Fruit fly (Drosophila melanogaster) whole organism, embryonic: Measurements from ENCODE around the gene CG14135.
A peak's percentile ranks its signal among the peaks of the same experiment; 100 is the strongest.

Source experiments
- BtbVII ChIP-seq: fragments of 200-800 bp; sonication (Bioruptor generic); optimal IDR thresholded peaks from 3 replicates; lab custom pipeline; 2017; ENCODE audit warnings: missing biosample characterization, mild to moderate bottlenecking, missing genetic modification characterization
- CG10274 ChIP-seq: fragments of 200-800 bp; sonication (Bioruptor generic); optimal IDR thresholded peaks from 3 replicates; lab custom pipeline; 2017; ENCODE audit warnings: missing biosample characterization, mild to moderate bottlenecking, missing genetic modification characterization
- CG10366 ChIP-seq: fragments of 200-800 bp; sonication (Bioruptor generic); IDR thresholded peaks from 2 replicates; pipeline ENCODE4 v1.3.6; 2022; ENCODE audit warnings: missing biosample characterization, missing genetic modification characterization
- CG10979 ChIP-seq: fragments of 200-800 bp; sonication (Bioruptor generic); optimal IDR thresholded peaks from 2 replicates; lab custom pipeline; 2018; ENCODE audit warnings: missing biosample characterization, mild to moderate bottlenecking, missing genetic modification characterization, moderate library complexity
- CG11247 ChIP-seq: fragments of 200-800 bp; sonication (Bioruptor generic); IDR thresholded peaks from 2 replicates; pipeline ENCODE4 v1.3.6; 2022; ENCODE audit warnings: missing biosample characterization, missing genetic modification characterization
- CG11456 ChIP-seq: fragments of 200-800 bp; sonication (Bioruptor generic); IDR thresholded peaks from 3 replicates; pipeline ENCODE4 v1.3.6; 2022; ENCODE audit warnings: missing biosample characterization, missing genetic modification characterization
- CG14014 ChIP-seq: fragments of 200-800 bp; sonication (Bioruptor generic); IDR thresholded peaks from 2 replicates; pipeline ENCODE4 v1.3.6; 2022; ENCODE audit warnings: missing biosample characterization, missing genetic modification characterization
- CG17385 ChIP-seq: fragments of 200-800 bp; sonication (Bioruptor generic); optimal IDR thresholded peaks from 3 replicates; lab custom pipeline; 2018; ENCODE audit warnings: missing biosample characterization, mild to moderate bottlenecking, missing genetic modification characterization
- CG1792 ChIP-seq: fragments of 200-800 bp; sonication (Bioruptor generic); optimal IDR thresholded peaks from 2 replicates; lab custom pipeline; 2016; ENCODE audit warnings: missing biosample characterization, missing genetic modification characterization
- CG4730 ChIP-seq: fragments of 200-800 bp; sonication (Bioruptor generic); IDR thresholded peaks from 2 replicates; pipeline ENCODE4 v1.3.6; 2022; ENCODE audit warnings: missing biosample characterization, missing genetic modification characterization
- CG5245 ChIP-seq: fragments of 200-800 bp; sonication (Bioruptor generic); optimal IDR thresholded peaks from 3 replicates; lab custom pipeline; 2016; ENCODE audit warnings: missing biosample characterization, missing genetic modification characterization
- CG6654 ChIP-seq: fragments of 200-800 bp; sonication (Bioruptor generic); optimal IDR thresholded peaks from 2 replicates; lab custom pipeline; 2017; ENCODE audit warnings: missing biosample characterization, mild to moderate bottlenecking, missing genetic modification characterization
- CG9727 ChIP-seq: fragments of 200-800 bp; sonication (Bioruptor generic); optimal IDR thresholded peaks from 3 replicates; lab custom pipeline; 2017; ENCODE audit warnings: missing biosample characterization, mild to moderate bottlenecking, missing genetic modification characterization
- Dbx ChIP-seq: fragments of 200-800 bp; sonication (Bioruptor generic); IDR thresholded peaks from 3 replicates; pipeline ENCODE4 v1.3.6; 2022; ENCODE audit warnings: missing biosample characterization, missing genetic modification characterization
- Elba2 ChIP-seq: fragments of 200-800 bp; sonication (Bioruptor generic); optimal IDR thresholded peaks from 3 replicates; lab custom pipeline; 2016; ENCODE audit warnings: missing biosample characterization, missing genetic modification characterization
- Fer2 ChIP-seq: fragments of 200-800 bp; sonication (Bioruptor generic); optimal IDR thresholded peaks from 2 replicates; lab custom pipeline; 2018; ENCODE audit warnings: missing biosample characterization, mild to moderate bottlenecking, missing genetic modification characterization, moderate library complexity
- Hmr ChIP-seq: fragments of 200-800 bp; sonication (Bioruptor generic); optimal IDR thresholded peaks from 3 replicates; lab custom pipeline; 2017; ENCODE audit warnings: mild to moderate bottlenecking, missing biosample characterization, missing genetic modification reagents, missing genetic modification characterization
- Hr51 ChIP-seq, 2 experiments: fragments of 200-800 bp; sonication (Bioruptor generic); optimal IDR thresholded peaks; 2 replicates in 1 of 2; 3 replicates in 1 of 2; lab custom pipeline; 2016 to 2018; ENCODE audit warnings: missing biosample characterization in 2 of 2, missing genetic modification characterization in 2 of 2, mild to moderate bottlenecking in 1 of 2, moderate library complexity in 1 of 2
- Mrtf ChIP-seq: fragments of 200-800 bp; sonication (Bioruptor generic); IDR thresholded peaks from 3 replicates; pipeline ENCODE4 v1.3.6; 2022; ENCODE audit warnings: missing biosample characterization, missing genetic modification characterization
- NFAT ChIP-seq: fragments of 200-800 bp; sonication (Bioruptor generic); IDR thresholded peaks from 2 replicates; pipeline ENCODE4 v1.3.6; 2022; ENCODE audit warnings: missing biosample characterization, missing genetic modification characterization
- Nf-YC ChIP-seq: fragments of 200-800 bp; optimal IDR thresholded peaks from 3 replicates; lab custom pipeline; 2019; ENCODE audit warnings: missing biosample characterization, mild to moderate bottlenecking, missing genetic modification characterization, moderate library complexity
- Oaz ChIP-seq: fragments of 200-800 bp; sonication (Bioruptor generic); IDR thresholded peaks from 2 replicates; pipeline ENCODE4 v1.3.6; 2022; ENCODE audit warnings: missing biosample characterization, missing genetic modification characterization
- PHDP ChIP-seq: fragments of 200-800 bp; sonication (Bioruptor generic); optimal IDR thresholded peaks from 3 replicates; lab custom pipeline; 2018; ENCODE audit warnings: missing biosample characterization, mild to moderate bottlenecking, missing genetic modification characterization, moderate library complexity
- Pdp1 ChIP-seq, 2 experiments: fragments of 200-800 bp; sonication (Bioruptor generic); optimal IDR thresholded peaks; 3 replicates each; lab custom pipeline; 2016; ENCODE audit warnings: missing biosample characterization in 2 of 2, missing genetic modification characterization in 2 of 2, mild to moderate bottlenecking in 1 of 2, moderate library complexity in 1 of 2
- Ptx1 ChIP-seq: fragments of 200-800 bp; sonication (Bioruptor generic); IDR thresholded peaks from 2 replicates; pipeline ENCODE4 v1.3.6; 2022; ENCODE audit warnings: missing biosample characterization, missing genetic modification characterization
- Ravus ChIP-seq: fragments of 200-800 bp; sonication (Bioruptor generic); IDR thresholded peaks from 2 replicates; pipeline ENCODE4 v1.3.6; 2022; ENCODE audit warnings: missing biosample characterization, missing genetic modification characterization
- Taf1 ChIP-seq: fragments of 200-800 bp; sonication (Bioruptor generic); IDR thresholded peaks from 2 replicates; pipeline ENCODE4 v1.3.6; 2022; ENCODE audit warnings: missing biosample characterization, missing genetic modification characterization
- abd-A ChIP-seq: fragments of 200-800 bp; sonication (Bioruptor generic); optimal IDR thresholded peaks from 3 replicates; lab custom pipeline; 2019; ENCODE audit warnings: missing biosample characterization, mild to moderate bottlenecking, missing genetic modification characterization, moderate library complexity
- ara ChIP-seq: fragments of 200-800 bp; sonication (Bioruptor generic); IDR thresholded peaks from 2 replicates; pipeline ENCODE4 v1.3.6; 2022; ENCODE audit warnings: missing biosample characterization, missing genetic modification characterization
- bab2 ChIP-seq: fragments of 200-800 bp; sonication (Bioruptor generic); optimal IDR thresholded peaks from 2 replicates; lab custom pipeline; 2016; ENCODE audit warnings: missing biosample characterization, missing genetic modification characterization
- bbx ChIP-seq: fragments of 200-800 bp; sonication (Bioruptor generic); IDR thresholded peaks from 2 replicates; pipeline ENCODE4 v1.3.6; 2022; ENCODE audit warnings: missing biosample characterization, missing genetic modification characterization; ENCODE audit not compliant: partially characterized antibody
- crol ChIP-seq: fragments of 200-800 bp; sonication (Bioruptor generic); IDR thresholded peaks from 2 replicates; pipeline ENCODE4 v1.3.6; 2022; ENCODE audit warnings: missing biosample characterization, missing genetic modification characterization
- crp ChIP-seq, 2 experiments: fragments of 200-800 bp; sonication (Bioruptor generic); optimal IDR thresholded peaks; 2 replicates in 1 of 2; 3 replicates in 1 of 2; lab custom pipeline; 2017; ENCODE audit warnings: missing biosample characterization in 2 of 2, missing genetic modification characterization in 2 of 2, mild to moderate bottlenecking in 1 of 2, moderate library complexity in 1 of 2
- emc ChIP-seq: fragments of 200-800 bp; sonication (Bioruptor generic); optimal IDR thresholded peaks from 2 replicates; lab custom pipeline; 2016; ENCODE audit warnings: missing biosample characterization, missing genetic modification characterization
- fd3F ChIP-seq: fragments of 200-800 bp; sonication (Bioruptor generic); optimal IDR thresholded peaks from 2 replicates; lab custom pipeline; 2018; ENCODE audit warnings: missing biosample characterization, mild to moderate bottlenecking, missing genetic modification characterization, moderate library complexity
- fd96Cb ChIP-seq: fragments of 200-800 bp; sonication (Bioruptor generic); optimal IDR thresholded peaks from 2 replicates; lab custom pipeline; 2018; ENCODE audit warnings: missing biosample characterization, mild to moderate bottlenecking, missing genetic modification characterization, moderate library complexity
- inv ChIP-seq: fragments of 200-800 bp; sonication (Bioruptor generic); IDR thresholded peaks from 2 replicates; pipeline ENCODE4 v1.3.6; 2022; ENCODE audit warnings: missing biosample characterization, missing genetic modification characterization; ENCODE audit not compliant: partially characterized antibody
- lov ChIP-seq, 2 experiments: fragments of 200-800 bp in 1 of 2; fragments of >200 bp in 1 of 2; sonication (Bioruptor generic) in 1 of 2; IDR thresholded peaks in 1 of 2; optimal IDR thresholded peaks in 1 of 2; 2 replicates in 1 of 2; 3 replicates in 1 of 2; pipeline versions ENCODE4 v1.3.6 to Lab custom; 2017 to 2022; ENCODE audit warnings: missing biosample characterization in 1 of 2, missing genetic modification characterization in 1 of 2
- maf-S ChIP-seq: fragments of 200-800 bp; sonication (Bioruptor generic); optimal IDR thresholded peaks from 2 replicates; lab custom pipeline; 2016; ENCODE audit warnings: missing biosample characterization, missing genetic modification characterization
- nerfin-2 ChIP-seq: fragments of 200-800 bp; sonication (Bioruptor generic); IDR thresholded peaks from 2 replicates; pipeline ENCODE4 v1.3.6; 2022; ENCODE audit warnings: missing biosample characterization, missing genetic modification characterization; ENCODE audit not compliant: partially characterized antibody
- org-1 ChIP-seq: fragments of 200-800 bp; sonication (Bioruptor generic); optimal IDR thresholded peaks from 2 replicates; lab custom pipeline; 2017; ENCODE audit warnings: missing biosample characterization, missing genetic modification characterization
- pho ChIP-seq: fragments of 200-800 bp; sonication (Bioruptor generic); optimal IDR thresholded peaks from 2 replicates; lab custom pipeline; 2016; ENCODE audit warnings: missing biosample characterization, missing genetic modification characterization
- psq ChIP-seq: fragments of 200-800 bp; sonication (Bioruptor generic); optimal IDR thresholded peaks from 2 replicates; lab custom pipeline; 2017; ENCODE audit warnings: missing biosample characterization, missing genetic modification characterization
- pzg ChIP-seq: fragments of 200-800 bp; sonication (Bioruptor generic); optimal IDR thresholded peaks from 3 replicates; lab custom pipeline; 2018; ENCODE audit warnings: missing biosample characterization, mild to moderate bottlenecking, missing genetic modification characterization, moderate library complexity
- seq ChIP-seq: fragments of 200-800 bp; sonication (Bioruptor generic); IDR thresholded peaks from 2 replicates; pipeline ENCODE4 v1.3.6; 2022; ENCODE audit warnings: missing biosample characterization, missing genetic modification characterization
- sug ChIP-seq: fragments of 200-800 bp; optimal IDR thresholded peaks from 2 replicates; lab custom pipeline; 2019; ENCODE audit warnings: missing biosample characterization, mild to moderate bottlenecking, missing genetic modification characterization, moderate library complexity
- trem ChIP-seq: fragments of 200-800 bp; optimal IDR thresholded peaks from 3 replicates; lab custom pipeline; 2019; ENCODE audit warnings: missing biosample characterization, mild to moderate bottlenecking, missing genetic modification characterization, moderate library complexity
- unc-4 ChIP-seq: fragments of 200-800 bp; sonication (Bioruptor generic); IDR thresholded peaks from 2 replicates; pipeline ENCODE4 v1.3.6; 2022; ENCODE audit warnings: missing biosample characterization, missing genetic modification characterization; ENCODE audit not compliant: partially characterized antibody
- zfh1 ChIP-seq: fragments of 200-800 bp; sonication (Bioruptor generic); IDR thresholded peaks from 3 replicates; pipeline ENCODE4 v1.3.6; 2022; ENCODE audit warnings: missing biosample characterization, missing genetic modification characterization

CG14135 gene

dm6 chr3L:11707978-11708632 is 16.7 kb downstream of the CG14135 start, which contains the start of gene CG11658 (continued):
- no peak for TF ChIP-seq fd3F (GFP tag; lab: Kevin White, UChicago)
- peak; percentile 43; the same call in 1 of the 2 replicates for TF ChIP-seq bbx
- no peak for TF ChIP-seq PHDP
- TF ChIP-seq Hmr (GFP tag; lab: Kevin White, UChicago), result peak; percentile 43
- TF ChIP-seq BtbVII, result peak; percentile 25
- TF ChIP-seq Fer2 (tag; lab: Kevin White, UChicago), result no peak
- 0 out of 2 replicates have a peak, but pooled peaks have one; percentile 8 for TF ChIP-seq CG11247 (GFP tag; lab: Robert Waterston, UW)
- TF ChIP-seq CG10274 (GFP tag; lab: Kevin White, UChicago), result no peak
- TF ChIP-seq seq (GFP tag; lab: Robert Waterston, UW), result peak; percentile 58
- no peak for TF ChIP-seq Ptx1 (GFP tag; lab: Robert Waterston, UW)
- no peak for TF ChIP-seq CG10366 (GFP tag; lab: Robert Waterston, UW)
- TF ChIP-seq lov (optimal IDR thresholded peaks at IDR 0.05; lab: Kevin White, UChicago), result no peak
- TF ChIP-seq lov (GFP tag; IDR thresholded peaks at IDR 0.05; lab: Robert Waterston, UW), result no peak
- TF ChIP-seq inv, result peak; percentile 33; the same call in 1 of the 2 replicates
- no peak for TF ChIP-seq bab2 (GFP tag; lab: Kevin White, UChicago)
- no peak for TF ChIP-seq Mrtf (GFP tag; lab: Robert Waterston, UW)
- TF ChIP-seq Hr51 (GFP tag; optimal IDR thresholded peaks at IDR 0.05; lab: Kevin White, UChicago), result no peak
- no peak for TF ChIP-seq CG4730
- peak; percentile 42 for TF ChIP-seq NFAT (GFP tag; lab: Robert Waterston, UW)
- no peak for TF ChIP-seq maf-S (GFP tag; lab: Kevin White, UChicago)
- no peak for TF ChIP-seq CG1792
- TF ChIP-seq CG17385 (GFP tag; lab: Kevin White, UChicago), result no peak
- TF ChIP-seq unc-4 (GFP tag; lab: Robert Waterston, UW), result 0 out of 2 replicates have a peak, but pooled peaks have one; percentile 20
- TF ChIP-seq trem (tag; lab: Kevin White, UChicago), result no peak
- peak in 1 of 2 experiments; percentile 84 for TF ChIP-seq crp (GFP tag; optimal IDR thresholded peaks at IDR 0.05; lab: Kevin White, UChicago)
- no peak for TF ChIP-seq CG11456 (GFP tag; lab: Robert Waterston, UW)
- TF ChIP-seq Taf1, result no peak
- TF ChIP-seq CG14014, result peak; percentile 40; the same call in 1 of the 2 replicates
- no peak for TF ChIP-seq pzg (GFP tag; lab: Kevin White, UChicago)
- TF ChIP-seq sug (tag; lab: Kevin White, UChicago), result peak; percentile 15
- TF ChIP-seq psq (GFP tag; lab: Kevin White, UChicago), result no peak
- TF ChIP-seq Oaz (GFP tag; lab: Robert Waterston, UW), result no peak
- peak; percentile 95 for TF ChIP-seq abd-A (tag; lab: Kevin White, UChicago)
- TF ChIP-seq ara (GFP tag; lab: Robert Waterston, UW), result no peak
- no peak for TF ChIP-seq pho (GFP tag; lab: Kevin White, UChicago)
- no peak for TF ChIP-seq CG10979 (tag; lab: Kevin White, UChicago)
- no peak for TF ChIP-seq emc (GFP tag; lab: Kevin White, UChicago)
- TF ChIP-seq Ravus, result no peak
- peak; percentile 40 for TF ChIP-seq Nf-YC
- no peak for TF ChIP-seq CG9727 (GFP tag; lab: Kevin White, UChicago)
- TF ChIP-seq Pdp1 (GFP tag; optimal IDR thresholded peaks at IDR 0.05; lab: Kevin White, UChicago), result no peak
- peak; percentile 8; the same call in 1 of the 3 replicates for TF ChIP-seq Dbx (GFP tag; lab: Robert Waterston, UW)
- peak; percentile 100 for TF ChIP-seq crol
- TF ChIP-seq zfh1 (GFP tag; lab: Robert Waterston, UW), result peak; percentile 37; the same call in 1 of the 3 replicates
- TF ChIP-seq fd96Cb, result no peak
- peak; percentile 10 for TF ChIP-seq org-1
- no peak for TF ChIP-seq Elba2 (GFP tag; lab: Kevin White, UChicago)
- TF ChIP-seq CG5245 (GFP tag; lab: Kevin White, UChicago), result no peak
- no peak for TF ChIP-seq CG6654 (GFP tag; lab: Kevin White, UChicago)
- TF ChIP-seq nerfin-2 (GFP tag; lab: Robert Waterston, UW), result peak; percentile 59; the same call in 1 of the 2 replicates
